Worm (Caenorhabditis elegans): ENCODE results near the gene Y39A3A.2.

- TF ChIP-seq sox-4 (tag; optimal IDR thresholded peaks at IDR 0.05) (no peak), nhr-11 (tag; optimal IDR thresholded peaks at IDR 0.05) (no peak), lin-11 (tag; optimal IDR thresholded peaks at IDR 0.05) (no peak), unc-55 (GFP tag; optimal IDR thresholded peaks at IDR 0.05) (no peak), zip-5 (tag; optimal IDR thresholded peaks at IDR 0.05) (no peak), pqm-1 (tag; optimal IDR thresholded peaks at IDR 0.05) (no peak)
These were observed 19.2 kb upstream of the Y39A3A.2 start, which contains the start of gene Y39A3A.4 for ce11 chrIII:2076546-2077134.

Data from whole organism, late embryonic.